Worm (Caenorhabditis elegans): ENCODE results near the gene misc-1.

The misc-1 gene

ce11 chrII:325639-326350 lies 39.4 kb downstream of the misc-1 start, which contains the start of gene sgcb-1:
Gene sgcb-1 (plus strand): TSS chrII:326300.
- TF ChIP-seq pha-4 (tag; optimal IDR thresholded peaks at IDR 0.05): no peak
- TF ChIP-seq sox-2 (GFP tag; IDR thresholded peaks at IDR 0.05): no peak
- no peak for TF ChIP-seq elt-2 (tag; optimal IDR thresholded peaks at IDR 0.05)
- TF ChIP-seq ceh-34 (tag; optimal IDR thresholded peaks at IDR 0.05): no peak
- no peak for TF ChIP-seq hlh-8 (tag; optimal IDR thresholded peaks at IDR 0.05)
- no peak for TF ChIP-seq tbx-2 (tag; optimal IDR thresholded peaks at IDR 0.05)
- no peak for TF ChIP-seq ref-2 (tag; optimal IDR thresholded peaks at IDR 0.05)

- TF ChIP-seq ceh-45 (GFP tag; IDR thresholded peaks at IDR 0.05) (no peak), sox-4 (tag; optimal IDR thresholded peaks at IDR 0.05) (no peak), ceh-14 (tag; optimal IDR thresholded peaks at IDR 0.05) (no peak), T23F11.4 (GFP tag; optimal IDR thresholded peaks at IDR 0.05) (no peak), pha-4 (tag; optimal IDR thresholded peaks at IDR 0.05) (no peak), rnt-1 (tag; optimal IDR thresholded peaks at IDR 0.05) (no peak), K09A11.1 (tag; optimal IDR thresholded peaks at IDR 0.05; ENCODE audit: insufficient read depth) (no peak), ama-1 (optimal IDR thresholded peaks at IDR 0.05) (no peak), zip-5 (tag; optimal IDR thresholded peaks at IDR 0.05) (no peak), fax-1 (tag; optimal IDR thresholded peaks at IDR 0.05) (no peak), nhr-11 (tag; optimal IDR thresholded peaks at IDR 0.05) (no peak)
These were observed 46.0 kb downstream of the misc-1 start, which contains the start of gene cbn-1 for ce11 chrII:332419-332818. Gene cbn-1 (minus strand): TSS chrII:332519.

ce11 chrII:333853-334449 lies 47.5 kb downstream of the misc-1 start:
- no peak for TF ChIP-seq ets-4 (tag; optimal IDR thresholded peaks at IDR 0.05)
- peak; percentile 90 for TF ChIP-seq elt-2 (tag; optimal IDR thresholded peaks at IDR 0.05)

ce11 chrII:334828-335227 lies 48.4 kb downstream of the misc-1 start:
- TF ChIP-seq hlh-15 (tag; optimal IDR thresholded peaks at IDR 0.05) (no peak), ceh-34 (tag; optimal IDR thresholded peaks at IDR 0.05) (no peak), F13H6.1 (tag; optimal IDR thresholded peaks at IDR 0.05) (no peak), ceh-2 (tag; optimal IDR thresholded peaks at IDR 0.05) (no peak)

- no peak for TF ChIP-seq sox-2 (GFP tag; IDR thresholded peaks at IDR 0.05)
- TF ChIP-seq nfya-1 (tag; optimal IDR thresholded peaks at IDR 0.05): peak; percentile 27
These were observed 50.9 kb downstream of the misc-1 start, which contains the start of gene cpn-2 for ce11 chrII:337233-337832. Gene cpn-2 (plus strand): TSS chrII:337782.

Measured in whole organism, late embryonic.